Worm (Caenorhabditis elegans) whole organism, L4 larva: ENCODE results near the gene srsx-30.

ENCODE experiments used
- F10B5.3 ChIP-seq: sonication (generic microtip); optimal IDR thresholded peaks from 2 replicates; lab custom pipeline; 2016; ENCODE audit warnings: mild to moderate bottlenecking, missing genetic modification characterization, missing compliant biosample characterization
- F49E8.2 ChIP-seq: sonication (generic microtip); optimal IDR thresholded peaks from 2 replicates; lab custom pipeline; 2016; ENCODE audit warnings: missing compliant biosample characterization, mild to moderate bottlenecking, missing genetic modification characterization, borderline replicate concordance
- Y48G9A.11 ChIP-seq: fragments of 200-800 bp; sonication (Bioruptor generic); IDR thresholded peaks from 2 replicates; pipeline ENCODE4 v1.3.6; 2022; ENCODE audit warnings: missing genetic modification reagents, missing genetic modification characterization, missing compliant biosample characterization
- Y5F2A.4 ChIP-seq: fragments of 200-800 bp; sonication (Bioruptor generic); optimal IDR thresholded peaks from 2 replicates; lab custom pipeline; 2018; ENCODE audit warnings: mild to moderate bottlenecking, missing genetic modification characterization, missing compliant biosample characterization
- ZK337.2 ChIP-seq: fragments of 200-800 bp; sonication (Bioruptor generic); IDR thresholded peaks from 2 replicates; pipeline ENCODE4 v1.3.6; 2022; ENCODE audit warnings: missing genetic modification reagents, missing genetic modification characterization, missing compliant biosample characterization
- ZK546.5 ChIP-seq, 2 experiments: sonication (generic microtip); optimal IDR thresholded peaks; 2 replicates each; lab custom pipeline; 2017; ENCODE audit warnings: missing biosample characterization in 2 of 2, missing genetic modification characterization in 2 of 2
- aha-1 ChIP-seq: fragments of 150-350 bp; peaks from one replicate; lab custom pipeline; 2014; ENCODE audit warnings: missing biosample characterization, missing genetic modification characterization
- aly-2 ChIP-seq: sonication (generic microtip); optimal IDR thresholded peaks from 2 replicates; lab custom pipeline; 2018; ENCODE audit warnings: missing biosample characterization, missing genetic modification characterization
- arid-1 ChIP-seq: fragments of 200-800 bp; sonication (Bioruptor generic); conservative IDR thresholded peaks from 2 replicates; pipeline ENCODE4 v1.3.6; 2022; ENCODE audit warnings: missing genetic modification reagents, missing genetic modification characterization, missing compliant biosample characterization
- ceh-20 ChIP-seq: fragments of 200-800 bp; sonication (Bioruptor generic); IDR thresholded peaks from 2 replicates; pipeline ENCODE4 v1.3.6; 2022; ENCODE audit warnings: missing genetic modification reagents, missing genetic modification characterization, missing compliant biosample characterization
- ceh-28 ChIP-seq: fragments of 150-350 bp; optimal IDR thresholded peaks from 2 replicates; lab custom pipeline; 2014; ENCODE audit warnings: missing biosample characterization, missing genetic modification reagents, missing genetic modification characterization
- ceh-44 ChIP-seq: fragments of 200-800 bp; sonication (Bioruptor generic); IDR thresholded peaks from 2 replicates; pipeline ENCODE4 v1.3.6; 2022; ENCODE audit warnings: missing genetic modification reagents, missing genetic modification characterization, missing compliant biosample characterization
- cey-2 ChIP-seq: sonication (generic microtip); optimal IDR thresholded peaks from 3 replicates; lab custom pipeline; 2017; ENCODE audit warnings: missing genetic modification characterization, mild to moderate bottlenecking, missing compliant biosample characterization, antibody characterized with exemption, borderline replicate concordance; ENCODE audit not compliant: insufficient read depth
- ctbp-1 ChIP-seq: fragments of 200-800 bp; sonication (Bioruptor generic); IDR thresholded peaks from 2 replicates; pipeline ENCODE4 v1.3.6; 2022; ENCODE audit warnings: missing genetic modification reagents, missing genetic modification characterization, missing compliant biosample characterization
- daf-16 ChIP-seq, 3 experiments: sonication (generic microtip); optimal IDR thresholded peaks; 2 replicates each; lab custom pipeline; 2016 to 2017; ENCODE audit warnings: missing genetic modification characterization in 3 of 3, missing genetic modification reagents in 3 of 3, mild to moderate bottlenecking in 2 of 3, missing compliant biosample characterization in 2 of 3, missing biosample characterization in 1 of 3, moderate library complexity in 1 of 3
- daf-19 ChIP-seq: fragments of 200-800 bp; sonication (Bioruptor generic); conservative IDR thresholded peaks from 2 replicates; pipeline ENCODE4 v1.3.6; 2022; ENCODE audit warnings: missing genetic modification characterization, missing compliant biosample characterization
- dmd-6 ChIP-seq: fragments of 200-800 bp; sonication (Bioruptor generic); IDR thresholded peaks from 2 replicates; pipeline ENCODE4 v1.3.6; 2022; ENCODE audit warnings: missing genetic modification reagents, missing genetic modification characterization, missing compliant biosample characterization
- egl-43 ChIP-seq: fragments of 200-800 bp; sonication (Bioruptor generic); IDR thresholded peaks from 2 replicates; pipeline ENCODE4 v1.3.6; 2022; ENCODE audit warnings: missing genetic modification reagents, missing genetic modification characterization, missing compliant biosample characterization
- fkh-10 ChIP-seq: fragments of 150-350 bp; optimal IDR thresholded peaks from 2 replicates; lab custom pipeline; 2014; ENCODE audit warnings: missing biosample characterization, missing genetic modification reagents, missing genetic modification characterization
- fos-1 ChIP-seq: fragments of 150-350 bp; optimal IDR thresholded peaks from 2 replicates; lab custom pipeline; 2014; ENCODE audit warnings: missing biosample characterization, missing genetic modification characterization
- hlh-30 ChIP-seq: sonication (generic microtip); optimal IDR thresholded peaks from 2 replicates; lab custom pipeline; 2017; ENCODE audit warnings: antibody characterized with exemption, mild to moderate bottlenecking, missing genetic modification characterization, missing compliant biosample characterization; ENCODE audit not compliant: insufficient read depth
- hmg-1.1 ChIP-seq: fragments of 200-800 bp; sonication (Bioruptor generic); IDR thresholded peaks from 2 replicates; pipeline ENCODE4 v1.3.6; 2022; ENCODE audit warnings: missing genetic modification reagents, missing genetic modification characterization, missing compliant biosample characterization
- lin-13 ChIP-seq: fragments of 150-350 bp; optimal IDR thresholded peaks from 2 replicates; lab custom pipeline; 2014; ENCODE audit warnings: missing biosample characterization, missing genetic modification reagents, missing genetic modification characterization
- lin-15B ChIP-seq: fragments of 150-350 bp; sonication (generic microtip); optimal IDR thresholded peaks from 3 replicates; lab custom pipeline; 2014; ENCODE audit warnings: missing biosample characterization, missing genetic modification characterization
- lin-29 ChIP-seq: fragments of 200-800 bp; sonication (Bioruptor generic); IDR thresholded peaks from 2 replicates; pipeline ENCODE4 v1.3.6; 2022; ENCODE audit warnings: missing genetic modification reagents, missing genetic modification characterization, missing compliant biosample characterization
- lin-39 ChIP-seq: fragments of 150-350 bp; optimal IDR thresholded peaks from 2 replicates; lab custom pipeline; 2014; ENCODE audit warnings: missing biosample characterization, missing genetic modification reagents, missing genetic modification characterization
- madf-9 ChIP-seq: fragments of 200-800 bp; sonication (Bioruptor generic); conservative IDR thresholded peaks from 2 replicates; pipeline ENCODE4 v1.3.6; 2022; ENCODE audit warnings: missing genetic modification reagents, missing genetic modification characterization, missing compliant biosample characterization
- mdl-1 ChIP-seq, 2 experiments: fragments of 150-350 bp in 1 of 2; sonication (generic microtip) in 1 of 2; optimal IDR thresholded peaks; 2 replicates each; lab custom pipeline; 2014 to 2017; ENCODE audit warnings: missing biosample characterization in 2 of 2, missing genetic modification characterization in 2 of 2
- mes-2 ChIP-seq: sonication (generic microtip); optimal IDR thresholded peaks from 2 replicates; lab custom pipeline; 2016; ENCODE audit warnings: missing genotype, mild to moderate bottlenecking, missing genetic modification characterization, missing compliant biosample characterization; ENCODE audit not compliant: poor library complexity, severe bottlenecking
- mxl-2 ChIP-seq: fragments of 200-800 bp; sonication (Bioruptor generic); conservative IDR thresholded peaks from 2 replicates; pipeline ENCODE4 v1.3.6; 2022; ENCODE audit warnings: missing genetic modification reagents, missing genetic modification characterization, missing compliant biosample characterization
- nhr-111 ChIP-seq: fragments of 200-800 bp; sonication (Bioruptor generic); optimal IDR thresholded peaks from 2 replicates; lab custom pipeline; 2018; ENCODE audit warnings: mild to moderate bottlenecking, missing genetic modification characterization, missing compliant biosample characterization
- nhr-25 ChIP-seq: sonication (generic microtip); optimal IDR thresholded peaks from 2 replicates; lab custom pipeline; 2017; ENCODE audit warnings: missing genetic modification characterization, mild to moderate bottlenecking, missing compliant biosample characterization, antibody characterized with exemption, moderate library complexity, borderline replicate concordance; ENCODE audit not compliant: insufficient read depth
- nhr-76 ChIP-seq: fragments of 150-350 bp; optimal IDR thresholded peaks from 2 replicates; lab custom pipeline; 2014; ENCODE audit warnings: missing biosample characterization, missing genetic modification characterization
- pha-4 ChIP-seq, 2 experiments: fragments of 150-350 bp in 1 of 2; fragments of 200-800 bp in 1 of 2; sonication (Bioruptor generic) in 1 of 2; IDR thresholded peaks in 1 of 2; optimal IDR thresholded peaks in 1 of 2; 2 replicates each; pipeline versions ENCODE4 v1.3.6 to Lab custom; 2014 to 2022; ENCODE audit warnings: missing genetic modification characterization in 2 of 2, missing genetic modification reagents in 2 of 2, missing biosample characterization in 1 of 2, missing compliant biosample characterization in 1 of 2
- pqm-1 ChIP-seq: sonication (generic microtip); optimal IDR thresholded peaks from 2 replicates; lab custom pipeline; 2017; ENCODE audit warnings: missing biosample characterization, missing genetic modification characterization
- snpc-1.2 ChIP-seq: fragments of 200-800 bp; sonication (Bioruptor generic); IDR thresholded peaks from 2 replicates; pipeline ENCODE4 v1.3.6; 2022; ENCODE audit warnings: missing genetic modification reagents, missing genetic modification characterization, missing compliant biosample characterization
- snpc-4 ChIP-seq: fragments of 150-350 bp; optimal IDR thresholded peaks from 2 replicates; lab custom pipeline; 2014; ENCODE audit warnings: missing biosample characterization, missing genetic modification characterization
- spr-1 ChIP-seq: sonication (generic microtip); optimal IDR thresholded peaks from 2 replicates; lab custom pipeline; 2016; ENCODE audit warnings: mild to moderate bottlenecking, missing genetic modification characterization, missing compliant biosample characterization
- spr-3 ChIP-seq: fragments of 200-800 bp; sonication (Bioruptor generic); optimal IDR thresholded peaks from 2 replicates; lab custom pipeline; 2018; ENCODE audit warnings: mild to moderate bottlenecking, missing genetic modification characterization, missing compliant biosample characterization
- unc-130 ChIP-seq: sonication (generic microtip); optimal IDR thresholded peaks from 2 replicates; lab custom pipeline; 2016; ENCODE audit warnings: missing genetic modification reagents, missing genetic modification characterization, missing compliant biosample characterization
- vab-7 ChIP-seq: fragments of 200-800 bp; sonication (Bioruptor generic); IDR thresholded peaks from 2 replicates; pipeline ENCODE4 v1.3.6; 2022; ENCODE audit warnings: missing genetic modification reagents, missing genetic modification characterization, missing compliant biosample characterization
- zag-1 ChIP-seq: fragments of 150-350 bp; optimal IDR thresholded peaks from 2 replicates; lab custom pipeline; 2014; ENCODE audit warnings: missing biosample characterization, missing genetic modification characterization
- zfp-3 ChIP-seq: fragments of 200-800 bp; sonication (Bioruptor generic); conservative IDR thresholded peaks from 2 replicates; pipeline ENCODE4 v1.3.6; 2022; ENCODE audit warnings: missing genetic modification reagents, missing genetic modification characterization, missing compliant biosample characterization
- zip-11 ChIP-seq: fragments of 200-800 bp; sonication (Bioruptor generic); IDR thresholded peaks from 2 replicates; pipeline ENCODE4 v1.3.6; 2022; ENCODE audit warnings: missing genetic modification characterization, missing compliant biosample characterization
- zip-2 ChIP-seq: fragments of 150-350 bp; optimal IDR thresholded peaks from 2 replicates; lab custom pipeline; 2014; ENCODE audit warnings: missing biosample characterization, missing genetic modification characterization
- ztf-7 ChIP-seq: fragments of 150-350 bp; optimal IDR thresholded peaks from 2 replicates; lab custom pipeline; 2014; ENCODE audit warnings: missing biosample characterization, missing genetic modification characterization

The srsx-30 gene

DNA sequence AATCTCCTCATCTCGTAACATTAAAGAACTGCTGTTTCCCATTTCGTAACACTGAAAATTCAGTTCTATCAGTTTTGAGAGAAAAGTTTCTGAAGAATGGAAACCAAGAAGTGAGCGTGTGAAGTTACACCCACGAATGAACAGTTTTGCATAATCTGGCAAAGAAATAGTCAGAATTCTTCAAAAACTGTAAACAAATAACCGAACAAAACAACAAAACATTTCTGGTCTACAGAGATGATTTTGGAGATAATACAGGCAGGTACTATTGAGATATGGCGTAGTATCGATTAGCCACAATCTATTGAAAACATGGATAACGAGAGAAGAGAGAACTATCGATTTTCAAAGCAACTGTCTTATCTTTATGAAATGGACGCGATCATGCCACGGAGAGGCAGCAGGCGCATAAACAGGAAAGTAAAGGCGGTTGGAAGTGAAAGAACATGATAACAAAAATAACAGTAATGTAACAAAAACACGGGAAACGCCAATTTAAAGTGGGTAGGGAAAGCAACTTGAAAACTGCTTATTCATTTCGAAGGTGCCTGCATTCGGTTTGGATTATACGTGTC lies 44.9 kb downstream of the srsx-30 start, which contains the start of gene chpf-1 (continued):
- TF ChIP-seq mdl-1 (tag; optimal IDR thresholded peaks at IDR 0.05; lab: Kevin White, UChicago) (peak in 1 of 2 experiments; percentile 46), zag-1 (tag; lab: Kevin White, UChicago) (no peak), nhr-25 (tag; lab: Kevin White, UChicago) (peak; percentile 23), hlh-30 (tag; lab: Kevin White, UChicago) (peak; percentile 39), mxl-2 (GFP tag; lab: Robert Waterston, UW) (no peak), spr-1 (tag; lab: Kevin White, UChicago) (no peak), aha-1 (tag; lab: Kevin White, UChicago) (no peak), snpc-4 (tag; lab: Kevin White, UChicago) (no peak), fkh-10 (no peak), daf-16 (GFP tag; optimal IDR thresholded peaks at IDR 0.05; lab: Kevin White, UChicago) (no peak), daf-16 (tag; optimal IDR thresholded peaks at IDR 0.05; lab: Kevin White, UChicago) (peak; percentile 92), ceh-20 (GFP tag; lab: Robert Waterston, UW) (no peak), zip-11 (GFP tag; lab: Robert Waterston, UW) (no peak), ceh-44 (GFP tag; lab: Robert Waterston, UW) (no peak)

DNA sequence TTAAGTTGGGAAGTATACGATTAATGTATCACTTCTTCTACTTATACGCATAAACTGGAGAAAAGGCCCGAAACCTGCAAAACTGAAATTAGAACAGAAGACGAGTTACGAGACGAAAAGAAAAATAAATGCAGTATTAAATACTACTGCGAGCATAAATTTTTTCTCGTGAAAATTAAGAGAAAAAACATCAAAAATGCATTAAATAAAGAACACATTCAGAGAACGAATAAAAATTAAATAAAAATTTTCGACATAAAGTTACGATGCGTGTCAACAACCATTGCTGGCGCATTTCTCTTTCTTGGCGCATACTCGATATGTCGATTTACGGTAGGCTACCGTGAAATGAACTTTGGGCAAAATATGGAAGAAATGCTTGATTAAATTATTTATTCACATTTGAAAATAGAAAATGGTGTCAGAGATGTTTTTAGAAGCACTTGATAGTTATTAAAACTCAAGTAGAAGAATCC lies 46.3 kb downstream of the srsx-30 start, which contains the start of the genes ZK856.19 and ZK856.11:
Gene ZK856.19, minus strand, starts transcription at position 51 of the 476 bp plus-strand sequence.
Gene ZK856.11, minus strand, starts transcription at position 76 of the 476 bp plus-strand sequence.
- TF ChIP-seq pqm-1 (tag; lab: Kevin White, UChicago) (no peak), lin-39 (tag; lab: Kevin White, UChicago) (no peak), ctbp-1 (no peak), Y5F2A.4 (GFP tag; lab: Kevin White, UChicago) (no peak), dmd-6 (GFP tag; lab: Robert Waterston, UW) (peak; percentile 42; the same call in 1 of the 2 replicates), hlh-30 (tag; lab: Kevin White, UChicago) (peak; percentile 24), lin-15B (tag; lab: Kevin White, UChicago) (no peak), nhr-76 (no peak), F10B5.3 (tag; lab: Kevin White, UChicago) (no peak), ZK337.2 (GFP tag; lab: Robert Waterston, UW) (no peak), zip-2 (tag; lab: Kevin White, UChicago) (no peak), zfp-3 (no peak), mes-2 (tag; lab: Kevin White, UChicago) (peak; percentile 72), zip-11 (GFP tag; lab: Robert Waterston, UW) (no peak), madf-9 (GFP tag; lab: Robert Waterston, UW) (no peak), nhr-111 (GFP tag; lab: Kevin White, UChicago) (no peak), F49E8.2 (no peak), vab-7 (GFP tag; lab: Robert Waterston, UW) (no peak), daf-19 (GFP tag; lab: Robert Waterston, UW) (no peak), zag-1 (tag; lab: Kevin White, UChicago) (no peak), egl-43 (no peak), aly-2 (no peak), ztf-7 (tag; lab: Kevin White, UChicago) (no peak), arid-1 (GFP tag; lab: Robert Waterston, UW) (0 out of 2 replicates have a peak, but pooled peaks have one; percentile 31), spr-3 (no peak), cey-2 (tag; lab: Kevin White, UChicago) (no peak), ZK546.5 (tag; optimal IDR thresholded peaks at IDR 0.05; lab: Kevin White, UChicago) (no peak), fos-1 (no peak), hmg-1.1 (GFP tag; lab: Robert Waterston, UW) (0 out of 2 replicates have a peak, but pooled peaks have one; percentile 23), lin-13 (GFP tag; lab: Kevin White, UChicago) (no peak), pha-4 (GFP tag; IDR thresholded peaks at IDR 0.05; lab: Robert Waterston, UW) (no peak), pha-4 (tag; optimal IDR thresholded peaks at IDR 0.05; lab: Kevin White, UChicago) (no peak), ceh-28 (no peak), lin-29 (no peak), unc-130 (GFP tag; lab: Kevin White, UChicago) (no peak), snpc-1.2 (no peak), nhr-25 (tag; lab: Kevin White, UChicago) (no peak), Y48G9A.11 (GFP tag; lab: Robert Waterston, UW) (no peak)
